Worm (Caenorhabditis elegans) whole organism, midembryonic: ENCODE data around the gene C06B3.6.

ENCODE experiments used
- med-1 ChIP-seq: sonication (generic microtip); optimal IDR thresholded peaks from 2 replicates; lab custom pipeline; 2017; ENCODE audit warnings: missing genetic modification characterization, mild to moderate bottlenecking, missing compliant biosample characterization, antibody characterized with exemption, missing genetic modification reagents; ENCODE audit not compliant: insufficient read depth
- ref-1 ChIP-seq: fragments of 200-800 bp; sonication (Bioruptor generic); conservative IDR thresholded peaks from 2 replicates; pipeline ENCODE4 v1.3.6; 2022; ENCODE audit warnings: missing genetic modification reagents, missing genetic modification characterization, missing compliant biosample characterization

ce11 chrV:13931952-13932351, 23.2 kb upstream of the C06B3.6 start:
- no peak for TF ChIP-seq ref-1
- no peak for TF ChIP-seq med-1
